Worm (Caenorhabditis elegans): Measurements from ENCODE around the gene F44G4.7.

The F44G4.7 gene

ce11 chrII:8960414-8960813, 44.6 kb downstream of the F44G4.7 start, which contains the start of gene cal-2:
cal-2 (plus strand) TSS chrII:8960714.
- TF ChIP-seq flt-1 (GFP tag; IDR thresholded peaks at IDR 0.05) (no peak), med-1 (GFP tag; optimal IDR thresholded peaks at IDR 0.05; ENCODE audit: insufficient read depth) (no peak), T22C8.4 (GFP tag; IDR thresholded peaks at IDR 0.05) (no peak), ztf-23 (GFP tag; IDR thresholded peaks at IDR 0.05) (no peak), tab-1 (GFP tag; IDR thresholded peaks at IDR 0.05) (no peak), cog-1 (tag; optimal IDR thresholded peaks at IDR 0.05) (no peak), klf-2 (GFP tag; conservative IDR thresholded peaks at IDR 0.05) (no peak), ref-1 (GFP tag; conservative IDR thresholded peaks at IDR 0.05) (no peak), ztf-29 (GFP tag; IDR thresholded peaks at IDR 0.05) (no peak)

ce11 chrII:8959081-8959480, 45.9 kb downstream of the F44G4.7 start:
- TF ChIP-seq T22C8.4 (GFP tag; IDR thresholded peaks at IDR 0.05) (no peak), ztf-23 (GFP tag; IDR thresholded peaks at IDR 0.05) (no peak), tab-1 (GFP tag; IDR thresholded peaks at IDR 0.05) (no peak), ztf-29 (GFP tag; IDR thresholded peaks at IDR 0.05) (no peak)

- TF ChIP-seq klf-2 (GFP tag; conservative IDR thresholded peaks at IDR 0.05) (no peak), ztf-29 (GFP tag; IDR thresholded peaks at IDR 0.05) (no peak), ref-1 (GFP tag; conservative IDR thresholded peaks at IDR 0.05) (no peak), tab-1 (GFP tag; IDR thresholded peaks at IDR 0.05) (no peak), T22C8.4 (GFP tag; IDR thresholded peaks at IDR 0.05) (no peak), cog-1 (tag; optimal IDR thresholded peaks at IDR 0.05) (no peak), med-1 (GFP tag; optimal IDR thresholded peaks at IDR 0.05; ENCODE audit: insufficient read depth) (no peak), ztf-23 (GFP tag; IDR thresholded peaks at IDR 0.05) (no peak), flt-1 (GFP tag; IDR thresholded peaks at IDR 0.05) (no peak)
Observed at ce11 chrII:8956896-8957295, 48.1 kb downstream of the F44G4.7 start.

ce11 chrII:8953703-8954102, 51.3 kb downstream of the F44G4.7 start:
- no peak for TF ChIP-seq flt-1 (GFP tag; IDR thresholded peaks at IDR 0.05)
- TF ChIP-seq med-1 (GFP tag; optimal IDR thresholded peaks at IDR 0.05; ENCODE audit: insufficient read depth) = no peak
- TF ChIP-seq ztf-29 (GFP tag; IDR thresholded peaks at IDR 0.05) = no peak
- no peak for TF ChIP-seq ref-1 (GFP tag; conservative IDR thresholded peaks at IDR 0.05)
- no peak for TF ChIP-seq T22C8.4 (GFP tag; IDR thresholded peaks at IDR 0.05)
- no peak for TF ChIP-seq tab-1 (GFP tag; IDR thresholded peaks at IDR 0.05)
- no peak for TF ChIP-seq ztf-23 (GFP tag; IDR thresholded peaks at IDR 0.05)
- no peak for TF ChIP-seq cog-1 (tag; optimal IDR thresholded peaks at IDR 0.05)
- TF ChIP-seq klf-2 (GFP tag; conservative IDR thresholded peaks at IDR 0.05) = no peak

All from whole organism, midembryonic.